Fruit fly (Drosophila melanogaster) whole organism, embryonic: ENCODE results near the gene Acp63F.

Source experiments
- Atf6 ChIP-seq: fragments of 200-800 bp; sonication (Bioruptor generic); IDR thresholded peaks from 2 replicates; pipeline ENCODE4 v1.3.6; 2022; ENCODE audit warnings: missing biosample characterization, missing genetic modification characterization
- Blimp-1 ChIP-seq: fragments of 200-800 bp; sonication (Bioruptor generic); optimal IDR thresholded peaks from 3 replicates; lab custom pipeline; 2018; ENCODE audit warnings: missing biosample characterization, missing genetic modification characterization, mild to moderate bottlenecking, moderate library complexity, missing genetic modification reagents
- CG10267 ChIP-seq: fragments of 200-800 bp; sonication (Bioruptor generic); optimal IDR thresholded peaks from 2 replicates; lab custom pipeline; 2018; ENCODE audit warnings: missing biosample characterization, mild to moderate bottlenecking, missing genetic modification characterization, moderate library complexity
- CG12219 ChIP-seq: fragments of 200-800 bp; sonication (Bioruptor generic); optimal IDR thresholded peaks from 3 replicates; lab custom pipeline; 2018; ENCODE audit warnings: missing biosample characterization, mild to moderate bottlenecking, missing genetic modification characterization
- CG12391 ChIP-seq: fragments of 200-800 bp; sonication (Bioruptor generic); optimal IDR thresholded peaks from 3 replicates; lab custom pipeline; 2018; ENCODE audit warnings: missing biosample characterization, mild to moderate bottlenecking, missing genetic modification characterization, moderate library complexity
- CG12769 ChIP-seq: fragments of 200-800 bp; sonication (Bioruptor generic); optimal IDR thresholded peaks from 2 replicates; lab custom pipeline; 2019; ENCODE audit warnings: missing biosample characterization, mild to moderate bottlenecking, missing genetic modification characterization, moderate library complexity
- CG18011 ChIP-seq: fragments of 200-800 bp; sonication (Bioruptor generic); optimal IDR thresholded peaks from 2 replicates; lab custom pipeline; 2017; ENCODE audit warnings: missing biosample characterization, missing genetic modification characterization, mild to moderate bottlenecking, moderate library complexity, missing genotype
- CG2202 ChIP-seq: fragments of 200-800 bp; sonication (Bioruptor generic); optimal IDR thresholded peaks from 2 replicates; lab custom pipeline; 2018; ENCODE audit warnings: missing biosample characterization, mild to moderate bottlenecking, missing genetic modification characterization
- CG2678 ChIP-seq: fragments of 200-800 bp; sonication (Bioruptor generic); optimal IDR thresholded peaks from 3 replicates; lab custom pipeline; 2019; ENCODE audit warnings: missing biosample characterization, mild to moderate bottlenecking, missing genetic modification characterization, moderate library complexity
- CG2712 ChIP-seq: fragments of 200-800 bp; optimal IDR thresholded peaks from 3 replicates; lab custom pipeline; 2019; ENCODE audit warnings: missing biosample characterization, mild to moderate bottlenecking, missing genetic modification characterization, moderate library complexity
- CG2875 ChIP-seq: fragments of 200-800 bp; sonication (Bioruptor generic); optimal IDR thresholded peaks from 2 replicates; lab custom pipeline; 2017; ENCODE audit warnings: missing biosample characterization, mild to moderate bottlenecking, missing genetic modification characterization, missing genetic modification reagents
- CG31365 ChIP-seq: fragments of 200-800 bp; sonication (Bioruptor generic); optimal IDR thresholded peaks from 2 replicates; lab custom pipeline; 2018; ENCODE audit warnings: missing biosample characterization, mild to moderate bottlenecking, missing genetic modification characterization
- CG3281 ChIP-seq: fragments of 200-800 bp; sonication (Bioruptor generic); optimal IDR thresholded peaks from 3 replicates; lab custom pipeline; 2017; ENCODE audit warnings: missing biosample characterization, mild to moderate bottlenecking, missing genetic modification characterization
- CG33557 ChIP-seq: fragments of 200-800 bp; sonication (Bioruptor generic); optimal IDR thresholded peaks from 2 replicates; lab custom pipeline; 2019; ENCODE audit warnings: missing biosample characterization, mild to moderate bottlenecking, missing genetic modification characterization, moderate library complexity
- CG4404 ChIP-seq: fragments of 200-800 bp; sonication (Bioruptor generic); IDR thresholded peaks from 2 replicates; pipeline ENCODE4 v1.3.6; 2022; ENCODE audit warnings: missing biosample characterization, missing genetic modification characterization
- CG4424 ChIP-seq: fragments of 200-800 bp; sonication (Bioruptor generic); optimal IDR thresholded peaks from 3 replicates; lab custom pipeline; 2016; ENCODE audit warnings: missing biosample characterization, missing genetic modification characterization
- CG6791 ChIP-seq: fragments of 200-800 bp; sonication (Bioruptor generic); IDR thresholded peaks from 3 replicates; pipeline ENCODE4 v1.3.6; 2022; ENCODE audit warnings: missing biosample characterization, missing genetic modification characterization; ENCODE audit not compliant: partially characterized antibody
- CG6813 ChIP-seq: fragments of 200-800 bp; sonication (Bioruptor generic); optimal IDR thresholded peaks from 2 replicates; lab custom pipeline; 2017; ENCODE audit warnings: missing biosample characterization, missing genetic modification characterization, mild to moderate bottlenecking, moderate library complexity, missing genetic modification reagents
- CG7745 ChIP-seq: fragments of 200-800 bp; sonication (Bioruptor generic); optimal IDR thresholded peaks from 2 replicates; lab custom pipeline; 2018; ENCODE audit warnings: missing biosample characterization, mild to moderate bottlenecking, missing genetic modification characterization, moderate library complexity
- CG9932 ChIP-seq: fragments of 200-800 bp; sonication (Bioruptor generic); IDR thresholded peaks from 2 replicates; pipeline ENCODE4 v1.3.6; 2022; ENCODE audit warnings: missing biosample characterization, missing genetic modification characterization
- CTCF ChIP-seq: fragments of 200-800 bp; sonication (Bioruptor generic); optimal IDR thresholded peaks from 2 replicates; lab custom pipeline; 2017; ENCODE audit warnings: missing biosample characterization, mild to moderate bottlenecking, missing genetic modification characterization, moderate library complexity
- CkIIα-i1 ChIP-seq: fragments of 200-800 bp; sonication (Bioruptor generic); IDR thresholded peaks from 2 replicates; pipeline ENCODE4 v1.3.6; 2022; ENCODE audit warnings: missing biosample characterization, missing genetic modification characterization
- CoRest ChIP-seq: fragments of 200-800 bp; sonication (Bioruptor generic); optimal IDR thresholded peaks from 3 replicates; lab custom pipeline; 2018; ENCODE audit warnings: missing biosample characterization, mild to moderate bottlenecking, missing genetic modification characterization, moderate library complexity
- D19A ChIP-seq: fragments of 200-800 bp; optimal IDR thresholded peaks from 3 replicates; lab custom pipeline; 2019; ENCODE audit warnings: missing biosample characterization, mild to moderate bottlenecking, missing genetic modification characterization, moderate library complexity
- H15 ChIP-seq: fragments of 200-800 bp; sonication (Bioruptor generic); IDR thresholded peaks from 3 replicates; pipeline ENCODE4 v1.3.6; 2022; ENCODE audit warnings: missing biosample characterization, missing genetic modification characterization
- Hmr ChIP-seq: fragments of 200-800 bp; sonication (Bioruptor generic); optimal IDR thresholded peaks from 3 replicates; lab custom pipeline; 2017; ENCODE audit warnings: mild to moderate bottlenecking, missing biosample characterization, missing genetic modification reagents, missing genetic modification characterization
- Hr3 ChIP-seq: fragments of 200-800 bp; sonication (Bioruptor generic); optimal IDR thresholded peaks from 3 replicates; lab custom pipeline; 2016; ENCODE audit warnings: missing biosample characterization, missing genetic modification characterization
- Myb ChIP-seq: fragments of 200-800 bp; sonication (Bioruptor generic); optimal IDR thresholded peaks from 2 replicates; lab custom pipeline; 2016; ENCODE audit warnings: missing biosample characterization, missing genetic modification characterization
- Rx ChIP-seq: fragments of 200-800 bp; sonication (Bioruptor generic); IDR thresholded peaks from 2 replicates; pipeline ENCODE4 v1.3.6; 2022; ENCODE audit warnings: missing biosample characterization, missing genetic modification characterization
- Six4 ChIP-seq: fragments of 200-800 bp; sonication (Bioruptor generic); optimal IDR thresholded peaks from 2 replicates; lab custom pipeline; 2016; ENCODE audit warnings: missing biosample characterization, missing genetic modification characterization
- Sox102F ChIP-seq: fragments of 200-800 bp; sonication (Bioruptor generic); optimal IDR thresholded peaks from 2 replicates; lab custom pipeline; 2018; ENCODE audit warnings: missing biosample characterization, mild to moderate bottlenecking, missing genetic modification characterization, moderate library complexity
- Ssrp ChIP-seq: fragments of 200-800 bp; sonication (Bioruptor generic); optimal IDR thresholded peaks from 2 replicates; lab custom pipeline; 2018; ENCODE audit warnings: missing biosample characterization, mild to moderate bottlenecking, missing genetic modification characterization, moderate library complexity
- bbx ChIP-seq: fragments of 200-800 bp; sonication (Bioruptor generic); IDR thresholded peaks from 2 replicates; pipeline ENCODE4 v1.3.6; 2022; ENCODE audit warnings: missing biosample characterization, missing genetic modification characterization; ENCODE audit not compliant: partially characterized antibody
- dati ChIP-seq: fragments of 200-800 bp; sonication (Bioruptor generic); IDR thresholded peaks from 2 replicates; pipeline ENCODE4 v1.3.6; 2022; ENCODE audit warnings: missing biosample characterization, missing genetic modification characterization
- eve ChIP-seq, 2 experiments: fragments of >200 bp; optimal IDR thresholded peaks; 2 replicates each; lab custom pipeline; 2017; ENCODE audit warnings: missing biosample characterization in 2 of 2, missing genetic modification characterization in 2 of 2
- fd3F ChIP-seq: fragments of 200-800 bp; sonication (Bioruptor generic); optimal IDR thresholded peaks from 2 replicates; lab custom pipeline; 2018; ENCODE audit warnings: missing biosample characterization, mild to moderate bottlenecking, missing genetic modification characterization, moderate library complexity
- fd96Cb ChIP-seq: fragments of 200-800 bp; sonication (Bioruptor generic); optimal IDR thresholded peaks from 2 replicates; lab custom pipeline; 2018; ENCODE audit warnings: missing biosample characterization, mild to moderate bottlenecking, missing genetic modification characterization, moderate library complexity
- grau ChIP-seq: fragments of 200-800 bp; optimal IDR thresholded peaks from 3 replicates; lab custom pipeline; 2019; ENCODE audit warnings: missing biosample characterization, mild to moderate bottlenecking, missing genetic modification characterization, moderate library complexity
- ham ChIP-seq: fragments of 200-800 bp; sonication (Bioruptor generic); IDR thresholded peaks from 2 replicates; pipeline ENCODE4 v1.3.6; 2022; ENCODE audit warnings: missing biosample characterization, missing genetic modification characterization
- hkb ChIP-seq, 2 experiments: fragments of 200-800 bp in 1 of 2; fragments of >200 bp in 1 of 2; sonication (Bioruptor generic) in 1 of 2; IDR thresholded peaks in 1 of 2; optimal IDR thresholded peaks in 1 of 2; 2 replicates each; pipeline versions ENCODE4 v1.3.6 to Lab custom; 2017 to 2022; ENCODE audit warnings: missing biosample characterization in 1 of 2, missing genetic modification characterization in 1 of 2
- jigr1 ChIP-seq: fragments of 200-800 bp; sonication (Bioruptor generic); IDR thresholded peaks from 3 replicates; pipeline ENCODE4 v1.3.6; 2022; ENCODE audit warnings: missing biosample characterization, missing genetic modification characterization
- jing ChIP-seq: fragments of 200-800 bp; sonication (Bioruptor generic); optimal IDR thresholded peaks from 2 replicates; lab custom pipeline; 2018; ENCODE audit warnings: missing biosample characterization, mild to moderate bottlenecking, missing genetic modification characterization
- jumu ChIP-seq: fragments of 200-800 bp; sonication (Bioruptor generic); optimal IDR thresholded peaks from 3 replicates; lab custom pipeline; 2016; ENCODE audit warnings: missing biosample characterization, missing genetic modification characterization
- mam ChIP-seq: fragments of 200-800 bp; sonication (Bioruptor generic); optimal IDR thresholded peaks from 3 replicates; lab custom pipeline; 2016; ENCODE audit warnings: missing biosample characterization, missing genetic modification characterization
- nom ChIP-seq: fragments of 200-800 bp; sonication (Bioruptor generic); optimal IDR thresholded peaks from 2 replicates; lab custom pipeline; 2017; ENCODE audit warnings: missing biosample characterization, missing genetic modification characterization, mild to moderate bottlenecking, moderate library complexity, missing genetic modification reagents
- pzg ChIP-seq: fragments of 200-800 bp; sonication (Bioruptor generic); optimal IDR thresholded peaks from 3 replicates; lab custom pipeline; 2018; ENCODE audit warnings: missing biosample characterization, mild to moderate bottlenecking, missing genetic modification characterization, moderate library complexity
- sd ChIP-seq: fragments of 200-800 bp; sonication (Bioruptor generic); optimal IDR thresholded peaks from 3 replicates; lab custom pipeline; 2018; ENCODE audit warnings: missing biosample characterization, mild to moderate bottlenecking, missing genetic modification characterization, moderate library complexity
- z ChIP-seq: fragments of 200-800 bp; sonication (Bioruptor generic); IDR thresholded peaks from 3 replicates; pipeline ENCODE4 v1.3.6; 2022; ENCODE audit warnings: missing biosample characterization, missing genetic modification characterization
- zf30C ChIP-seq: fragments of 200-800 bp; sonication (Bioruptor generic); optimal IDR thresholded peaks from 3 replicates; lab custom pipeline; 2018; ENCODE audit warnings: missing biosample characterization, mild to moderate bottlenecking, missing genetic modification characterization
- zfh1 ChIP-seq: fragments of 200-800 bp; sonication (Bioruptor generic); IDR thresholded peaks from 3 replicates; pipeline ENCODE4 v1.3.6; 2022; ENCODE audit warnings: missing biosample characterization, missing genetic modification characterization

Acp63F gene

dm6 chr3L:3851847-3852246, 35.7 kb upstream of the Acp63F start (continued):
- peak; percentile 57 for TF ChIP-seq Sox102F (GFP tag; lab: Kevin White, UChicago)
- no peak for TF ChIP-seq sd (tag; lab: Kevin White, UChicago)
- peak; percentile 45 for TF ChIP-seq Ssrp (tag; lab: Kevin White, UChicago)
- no peak for TF ChIP-seq pzg (GFP tag; lab: Kevin White, UChicago)
- TF ChIP-seq fd96Cb (tag; lab: Kevin White, UChicago), result peak; percentile 32
- TF ChIP-seq CG2712 (tag; lab: Kevin White, UChicago), result peak; percentile 74
- no peak for TF ChIP-seq H15 (GFP tag; lab: Robert Waterston, UW)
- no peak for TF ChIP-seq jigr1 (GFP tag; lab: Robert Waterston, UW)
- no peak for TF ChIP-seq bbx (GFP tag; lab: Robert Waterston, UW)
- peak; percentile 9 for TF ChIP-seq CG2875 (GFP tag; lab: Kevin White, UChicago)
- peak; percentile 48 for TF ChIP-seq CG10267 (tag; lab: Kevin White, UChicago)
- TF ChIP-seq jing (GFP tag; lab: Kevin White, UChicago), result peak; percentile 4
- TF ChIP-seq CG3281 (GFP tag; lab: Kevin White, UChicago), result no peak
- TF ChIP-seq grau, result peak; percentile 36
- TF ChIP-seq Rx (GFP tag; lab: Robert Waterston, UW), result no peak
- TF ChIP-seq CG6813, result no peak
- TF ChIP-seq dati (GFP tag; lab: Robert Waterston, UW), result no peak
- TF ChIP-seq mam (GFP tag; lab: Kevin White, UChicago), result peak; percentile 22
- peak; percentile 15 for TF ChIP-seq zf30C (GFP tag; lab: Kevin White, UChicago)
- TF ChIP-seq CG12769 (tag; lab: Kevin White, UChicago), result peak; percentile 53
- no peak for TF ChIP-seq Myb
- TF ChIP-seq D19A (tag; lab: Kevin White, UChicago), result peak; percentile 42
- no peak for TF ChIP-seq Atf6
- no peak for TF ChIP-seq Hmr (GFP tag; lab: Kevin White, UChicago)
- no peak for TF ChIP-seq CG7745 (tag; lab: Kevin White, UChicago)
- no peak for TF ChIP-seq CG18011 (GFP tag; lab: Kevin White, UChicago)
- peak; percentile 44 for TF ChIP-seq Six4
- no peak for TF ChIP-seq CG2202 (tag; lab: Kevin White, UChicago)
- peak in 1 of 2 experiments; percentile 80 for TF ChIP-seq eve (GFP tag; optimal IDR thresholded peaks at IDR 0.05; lab: Kevin White, UChicago)
- peak; percentile 55 for TF ChIP-seq CG2678 (tag; lab: Kevin White, UChicago)
- peak; percentile 47; the same call in 1 of the 2 replicates for TF ChIP-seq CG9932 (GFP tag; lab: Robert Waterston, UW)
- TF ChIP-seq fd3F (GFP tag; lab: Kevin White, UChicago), result no peak
- TF ChIP-seq CoRest, result peak; percentile 41
- peak; percentile 27 for TF ChIP-seq CG12219 (GFP tag; lab: Kevin White, UChicago)
- TF ChIP-seq CkIIα-i1 (GFP tag; lab: Robert Waterston, UW), result no peak
- no peak for TF ChIP-seq hkb (optimal IDR thresholded peaks at IDR 0.05; lab: Kevin White, UChicago)
- 0 out of 2 replicates have a peak, but pooled peaks have one; percentile 9 for TF ChIP-seq hkb (GFP tag; IDR thresholded peaks at IDR 0.05; lab: Robert Waterston, UW)
- TF ChIP-seq z (GFP tag; lab: Robert Waterston, UW), result no peak
- no peak for TF ChIP-seq CG31365 (tag; lab: Kevin White, UChicago)
- no peak for TF ChIP-seq nom (GFP tag; lab: Kevin White, UChicago)
- no peak for TF ChIP-seq ham (GFP tag; lab: Robert Waterston, UW)
- peak; percentile 55 for TF ChIP-seq CG12391
- no peak for TF ChIP-seq CG4404 (GFP tag; lab: Robert Waterston, UW)
- peak; percentile 22 for TF ChIP-seq Hr3 (GFP tag; lab: Kevin White, UChicago)
- no peak for TF ChIP-seq CTCF (GFP tag; lab: Kevin White, UChicago)
- peak; percentile 24 for TF ChIP-seq CG33557 (GFP tag; lab: Kevin White, UChicago)
- TF ChIP-seq CG4424 (GFP tag; lab: Kevin White, UChicago), result peak; percentile 61
- TF ChIP-seq Blimp-1, result peak; percentile 62
- peak; percentile 60; the same call in 1 of the 3 replicates for TF ChIP-seq zfh1
- peak; percentile 11 for TF ChIP-seq jumu (GFP tag; lab: Kevin White, UChicago)
- TF ChIP-seq CG6791 (GFP tag; lab: Robert Waterston, UW), result no peak
